Worm (Caenorhabditis elegans) whole organism, L2 larva: ENCODE measurements around the gene zipt-7.1.

Experiments used
- C34F6.9 ChIP-seq: fragments of 150-350 bp; optimal IDR thresholded peaks from 2 replicates; lab custom pipeline; 2014; ENCODE audit warnings: missing biosample characterization, missing genetic modification characterization
- F13H6.1 ChIP-seq: sonication (generic microtip); optimal IDR thresholded peaks from 2 replicates; lab custom pipeline; 2016; ENCODE audit warnings: missing genetic modification characterization, missing compliant biosample characterization
- R02D3.7 ChIP-seq: fragments of 150-350 bp; optimal IDR thresholded peaks from 2 replicates; lab custom pipeline; 2014; ENCODE audit warnings: missing biosample characterization, missing genetic modification characterization
- ZK546.5 ChIP-seq: sonication (generic microtip); optimal IDR thresholded peaks from 2 replicates; lab custom pipeline; 2017; ENCODE audit warnings: missing biosample characterization, missing genetic modification characterization
- alr-1 ChIP-seq: fragments of 150-350 bp; optimal IDR thresholded peaks from 2 replicates; lab custom pipeline; 2014; ENCODE audit warnings: missing biosample characterization, missing genetic modification characterization
- aly-2 ChIP-seq: fragments of 150-350 bp; optimal IDR thresholded peaks from 2 replicates; lab custom pipeline; 2014; ENCODE audit warnings: missing biosample characterization, missing genetic modification characterization
- ama-1 ChIP-seq: fragments of 150-350 bp; optimal IDR thresholded peaks from 2 replicates; lab custom pipeline; 2018; ENCODE audit warnings: inconsistent platforms
- blmp-1 ChIP-seq: sonication (generic microtip); optimal IDR thresholded peaks from 2 replicates; lab custom pipeline; 2017; ENCODE audit warnings: missing genetic modification characterization, mild to moderate bottlenecking, missing compliant biosample characterization, antibody characterized with exemption, moderate library complexity; ENCODE audit not compliant: insufficient read depth
- ceh-16 ChIP-seq: fragments of 150-350 bp; optimal IDR thresholded peaks from 2 replicates; lab custom pipeline; 2014; ENCODE audit warnings: missing biosample characterization, missing genetic modification characterization
- ceh-82 ChIP-seq: fragments of 150-350 bp; optimal IDR thresholded peaks from 2 replicates; lab custom pipeline; 2014; ENCODE audit warnings: missing biosample characterization, missing genetic modification characterization
- crh-2 ChIP-seq: sonication (generic microtip); optimal IDR thresholded peaks from 2 replicates; lab custom pipeline; 2017; ENCODE audit warnings: missing biosample characterization, missing genetic modification characterization
- dmd-4 ChIP-seq: sonication (generic microtip); optimal IDR thresholded peaks from 2 replicates; lab custom pipeline; 2017; ENCODE audit warnings: missing biosample characterization, missing genetic modification characterization
- egl-27 ChIP-seq: sonication (generic microtip); optimal IDR thresholded peaks from 3 replicates; lab custom pipeline; 2017; ENCODE audit warnings: missing biosample characterization, missing genetic modification reagents, missing genetic modification characterization
- elt-1 ChIP-seq: fragments of 150-350 bp; optimal IDR thresholded peaks from 2 replicates; lab custom pipeline; 2014; ENCODE audit warnings: missing biosample characterization, missing genetic modification characterization
- elt-3 ChIP-seq: sonication (generic microtip); optimal IDR thresholded peaks from 2 replicates; lab custom pipeline; 2017; ENCODE audit warnings: missing biosample characterization, missing genetic modification characterization
- fos-1 ChIP-seq: fragments of 150-350 bp; optimal IDR thresholded peaks from 2 replicates; lab custom pipeline; 2014; ENCODE audit warnings: missing biosample characterization, missing genetic modification characterization
- gmeb-1 ChIP-seq: fragments of 150-350 bp; optimal IDR thresholded peaks from 2 replicates; lab custom pipeline; 2014; ENCODE audit warnings: missing biosample characterization, missing genetic modification characterization
- lin-11 ChIP-seq: fragments of 150-350 bp; sonication (generic microtip); optimal IDR thresholded peaks from 2 replicates; lab custom pipeline; 2014; ENCODE audit warnings: missing biosample characterization, missing genetic modification characterization, inconsistent platforms, mixed read lengths
- lin-13 ChIP-seq: fragments of 150-350 bp; optimal IDR thresholded peaks from 2 replicates; lab custom pipeline; 2014; ENCODE audit warnings: missing biosample characterization, missing genetic modification reagents, missing genetic modification characterization
- lsy-2 ChIP-seq, 2 experiments: fragments of 150-350 bp in 1 of 2; sonication (generic microtip) in 1 of 2; optimal IDR thresholded peaks; 2 replicates each; lab custom pipeline; 2014 to 2017; ENCODE audit warnings: missing biosample characterization in 2 of 2, missing genetic modification characterization in 2 of 2
- mab-5 ChIP-seq: fragments of 150-350 bp; optimal IDR thresholded peaks from 2 replicates; lab custom pipeline; 2014; ENCODE audit warnings: missing biosample characterization, missing genetic modification characterization
- mbf-1 ChIP-seq: sonication (generic microtip); optimal IDR thresholded peaks from 2 replicates; lab custom pipeline; 2017; ENCODE audit warnings: missing biosample characterization, missing genetic modification characterization
- mdl-1 ChIP-seq, 2 experiments: fragments of 150-350 bp in 1 of 2; sonication (generic microtip) in 1 of 2; optimal IDR thresholded peaks; 2 replicates each; lab custom pipeline; 2017; ENCODE audit warnings: missing biosample characterization in 2 of 2, missing genetic modification characterization in 2 of 2
- nhr-10 ChIP-seq: sonication (generic microtip); optimal IDR thresholded peaks from 2 replicates; lab custom pipeline; 2017; ENCODE audit warnings: missing biosample characterization, missing genetic modification characterization
- nhr-12 ChIP-seq: fragments of 150-350 bp; optimal IDR thresholded peaks from 2 replicates; lab custom pipeline; 2014; ENCODE audit warnings: missing biosample characterization, missing genetic modification characterization
- nhr-129 ChIP-seq: fragments of 150-350 bp; optimal IDR thresholded peaks from 2 replicates; lab custom pipeline; 2014; ENCODE audit warnings: missing biosample characterization, missing genetic modification characterization
- nhr-21 ChIP-seq: fragments of 150-350 bp; optimal IDR thresholded peaks from 2 replicates; lab custom pipeline; 2014; ENCODE audit warnings: missing biosample characterization, missing genetic modification characterization
- nhr-6 ChIP-seq: fragments of 150-350 bp; optimal IDR thresholded peaks from 2 replicates; lab custom pipeline; 2014; ENCODE audit warnings: missing biosample characterization, missing genetic modification characterization
- nhr-77 ChIP-seq: fragments of 150-350 bp; optimal IDR thresholded peaks from 2 replicates; lab custom pipeline; 2014; ENCODE audit warnings: missing biosample characterization, missing genetic modification characterization
- peb-1 ChIP-seq: fragments of 150-350 bp; optimal IDR thresholded peaks from 2 replicates; lab custom pipeline; 2014; ENCODE audit warnings: missing biosample characterization, missing genetic modification characterization
- sem-4 ChIP-seq: fragments of 150-350 bp; optimal IDR thresholded peaks from 2 replicates; lab custom pipeline; 2014; ENCODE audit warnings: missing biosample characterization, missing genetic modification reagents, missing genetic modification characterization
- skn-1 ChIP-seq: sonication (generic microtip); optimal IDR thresholded peaks from 2 replicates; lab custom pipeline; 2017; ENCODE audit warnings: missing biosample characterization, missing genetic modification characterization
- sma-3 ChIP-seq: sonication (generic microtip); optimal IDR thresholded peaks from 2 replicates; lab custom pipeline; 2016; ENCODE audit warnings: missing genetic modification reagents, missing genetic modification characterization, missing compliant biosample characterization
- sma-9 ChIP-seq, 2 experiments: fragments of 150-350 bp in 1 of 2; sonication (generic microtip) in 1 of 2; optimal IDR thresholded peaks; 2 replicates each; lab custom pipeline; 2014 to 2016; ENCODE audit warnings: missing genetic modification characterization in 2 of 2, mild to moderate bottlenecking in 1 of 2, missing biosample characterization in 1 of 2, missing compliant biosample characterization in 1 of 2, missing genetic modification reagents in 1 of 2, moderate library complexity in 1 of 2
- unc-39 ChIP-seq: fragments of 150-350 bp; optimal IDR thresholded peaks from 2 replicates; lab custom pipeline; 2014; ENCODE audit warnings: missing biosample characterization, missing genetic modification characterization
- unc-55 ChIP-seq: fragments of 150-350 bp; sonication (generic microtip); optimal IDR thresholded peaks from 3 replicates; lab custom pipeline; 2014; ENCODE audit warnings: missing biosample characterization, missing genetic modification reagents, missing genetic modification characterization
- unc-62 ChIP-seq: fragments of 150-350 bp; optimal IDR thresholded peaks from 2 replicates; lab custom pipeline; 2014; ENCODE audit warnings: missing biosample characterization, missing genetic modification reagents, missing genetic modification characterization
- zag-1 ChIP-seq: fragments of 150-350 bp; optimal IDR thresholded peaks from 2 replicates; lab custom pipeline; 2014; ENCODE audit warnings: missing biosample characterization, missing genetic modification characterization
- ztf-1 ChIP-seq: fragments of 200-800 bp; sonication (Bioruptor generic); conservative IDR thresholded peaks from 2 replicates; pipeline ENCODE4 v1.3.6; 2022; ENCODE audit warnings: missing genetic modification characterization, missing compliant biosample characterization
- ztf-4 ChIP-seq: fragments of 150-350 bp; optimal IDR thresholded peaks from 2 replicates; lab custom pipeline; 2014; ENCODE audit warnings: missing biosample characterization, missing genetic modification characterization

The zipt-7.1 gene

ce11 chrIV:17249691-17250181, 38.2 kb downstream of the zipt-7.1 start, which contains the start of gene eelo-2 (continued):
- TF ChIP-seq alr-1 (tag; lab: Kevin White, UChicago) = no peak
- TF ChIP-seq unc-39 (tag; lab: Kevin White, UChicago) = no peak
- TF ChIP-seq egl-27 (tag; lab: Kevin White, UChicago) = peak; percentile 98
- peak; percentile 77 for TF ChIP-seq nhr-12 (tag; lab: Kevin White, UChicago)
- peak; percentile 75 for TF ChIP-seq aly-2 (tag; lab: Kevin White, UChicago)
- peak; percentile 98 for TF ChIP-seq nhr-129 (tag; lab: Kevin White, UChicago)
- peak; percentile 95 for TF ChIP-seq ceh-82 (tag; lab: Kevin White, UChicago)
- TF ChIP-seq mdl-1 (tag; optimal IDR thresholded peaks at IDR 0.05; lab: Kevin White, UChicago) = peak; percentile 8 to 88
- peak; percentile 77 for TF ChIP-seq ZK546.5 (tag; lab: Kevin White, UChicago)
- TF ChIP-seq nhr-77 = peak; percentile 90
- peak; percentile 97 for TF ChIP-seq mab-5 (tag; lab: Kevin White, UChicago)
- TF ChIP-seq lsy-2 (tag; optimal IDR thresholded peaks at IDR 0.05; lab: Kevin White, UChicago) = peak; percentile 96 to 97
- TF ChIP-seq blmp-1 (tag; lab: Kevin White, UChicago) = peak; percentile 84
- peak; percentile 74 for TF ChIP-seq elt-1 (tag; lab: Kevin White, UChicago)
- TF ChIP-seq dmd-4 (tag; lab: Kevin White, UChicago) = peak; percentile 58
- TF ChIP-seq ceh-16 = peak; percentile 97
- TF ChIP-seq fos-1 (tag; lab: Kevin White, UChicago) = peak; percentile 98
- TF ChIP-seq C34F6.9 (tag; lab: Kevin White, UChicago) = peak; percentile 100
- TF ChIP-seq unc-55 (GFP tag; lab: Kevin White, UChicago) = peak; percentile 100

- TF ChIP-seq lin-13 (GFP tag; lab: Kevin White, UChicago) (no peak), blmp-1 (tag; lab: Kevin White, UChicago) (no peak), mbf-1 (tag; lab: Kevin White, UChicago) (no peak), lin-11 (tag; lab: Kevin White, UChicago) (no peak), nhr-6 (tag; lab: Kevin White, UChicago) (no peak), ztf-4 (tag; lab: Kevin White, UChicago) (no peak)
- TF ChIP-seq, all 48 proteins: peak for 0
Observed at ce11 chrIV:17248538-17248937, 39.4 kb downstream of the zipt-7.1 start.

ce11 chrIV:17247184-17247583, 40.8 kb downstream of the zipt-7.1 start:
- no peak for TF ChIP-seq ztf-1
- TF ChIP-seq peb-1 (tag; lab: Kevin White, UChicago) = no peak
- TF ChIP-seq nhr-21 (tag; lab: Kevin White, UChicago) = no peak
- TF ChIP-seq sem-4 (tag; lab: Kevin White, UChicago) = no peak
- no peak for TF ChIP-seq lin-11 (tag; lab: Kevin White, UChicago)
- TF ChIP-seq nhr-12 (tag; lab: Kevin White, UChicago) = no peak
- TF ChIP-seq zag-1 (tag; lab: Kevin White, UChicago) = no peak
- TF ChIP-seq R02D3.7 (tag; lab: Kevin White, UChicago) = no peak
- no peak for TF ChIP-seq unc-55 (GFP tag; lab: Kevin White, UChicago)
- no peak for TF ChIP-seq nhr-77
- TF ChIP-seq unc-62 (GFP tag; lab: Kevin White, UChicago) = no peak
- no peak for TF ChIP-seq aly-2 (tag; lab: Kevin White, UChicago)
- TF ChIP-seq alr-1 (tag; lab: Kevin White, UChicago) = no peak
- no peak for TF ChIP-seq elt-3
- no peak for TF ChIP-seq mab-5 (tag; lab: Kevin White, UChicago)
- TF ChIP-seq lin-13 (GFP tag; lab: Kevin White, UChicago) = no peak
- TF ChIP-seq nhr-129 (tag; lab: Kevin White, UChicago) = no peak
- no peak for TF ChIP-seq nhr-10

- peak; percentile 91 for TF ChIP-seq sma-9 (GFP tag; optimal IDR thresholded peaks at IDR 0.05; lab: Kevin White, UChicago)
- no peak for TF ChIP-seq sma-9 (tag; optimal IDR thresholded peaks at IDR 0.05; lab: Kevin White, UChicago)
- no peak for TF ChIP-seq nhr-6 (tag; lab: Kevin White, UChicago)
- TF ChIP-seq crh-2 (tag; lab: Kevin White, UChicago) = peak; percentile 68
- peak; percentile 26 for TF ChIP-seq sma-3 (GFP tag; lab: Kevin White, UChicago)
- TF ChIP-seq gmeb-1 (tag; lab: Kevin White, UChicago) = peak; percentile 58
- no peak for TF ChIP-seq nhr-21 (tag; lab: Kevin White, UChicago)
- TF ChIP-seq C34F6.9 (tag; lab: Kevin White, UChicago) = no peak
- no peak for TF ChIP-seq unc-55 (GFP tag; lab: Kevin White, UChicago)
- TF ChIP-seq lsy-2 (tag; optimal IDR thresholded peaks at IDR 0.05; lab: Kevin White, UChicago) = no peak
- TF ChIP-seq skn-1 (tag; lab: Kevin White, UChicago) = no peak
- peak; percentile 72 for TF ChIP-seq F13H6.1 (tag; lab: Kevin White, UChicago)
- TF ChIP-seq R02D3.7 (tag; lab: Kevin White, UChicago) = no peak
- TF ChIP-seq lin-11 (tag; lab: Kevin White, UChicago) = no peak
- TF ChIP-seq elt-3 = no peak
- no peak for TF ChIP-seq ama-1 (lab: Kevin White, UChicago)
- TF ChIP-seq fos-1 (tag; lab: Kevin White, UChicago) = peak; percentile 97
Observed at ce11 chrIV:17245200-17245599, 42.7 kb downstream of the zipt-7.1 start, which contains the start of gene ZK550.2. Gene ZK550.2 (plus strand): TSS chrIV:17245584.
